Worm (Caenorhabditis elegans): ENCODE measurements around the gene mrpl-46.

- TF ChIP-seq daf-8 (GFP tag; IDR thresholded peaks at IDR 0.05): no peak
- TF ChIP-seq unc-130 (GFP tag; optimal IDR thresholded peaks at IDR 0.05): no peak
- no peak for TF ChIP-seq zfp-2 (tag; optimal IDR thresholded peaks at IDR 0.05)
- no peak for TF ChIP-seq hmg-1.1 (GFP tag; IDR thresholded peaks at IDR 0.05)
- TF ChIP-seq nhr-77 (tag; optimal IDR thresholded peaks at IDR 0.05): no peak
- TF ChIP-seq F26F4.8 (GFP tag; conservative IDR thresholded peaks at IDR 0.05): no peak
- no peak for TF ChIP-seq zag-1 (tag; optimal IDR thresholded peaks at IDR 0.05)
- no peak for TF ChIP-seq lin-39 (tag; optimal IDR thresholded peaks at IDR 0.05)
- no peak for TF ChIP-seq nhr-28 (tag; optimal IDR thresholded peaks at IDR 0.05)
- TF ChIP-seq ceh-28 (tag; optimal IDR thresholded peaks at IDR 0.05): no peak
- no peak for TF ChIP-seq aly-2 (tag; optimal IDR thresholded peaks at IDR 0.05)
These were observed 41.5 kb downstream of the mrpl-46 start, which contains the start of gene Y55F3BR.6 for ce11 chrIV:842095-842494.

All from whole organism, L4 larva.